Worm (Caenorhabditis elegans) whole organism, L4 larva: ENCODE data around the gene lurp-3.

Experiments
- F10B5.3 ChIP-seq: sonication (generic microtip); optimal IDR thresholded peaks from 2 replicates; lab custom pipeline; 2016; ENCODE audit warnings: mild to moderate bottlenecking, missing genetic modification characterization, missing compliant biosample characterization
- F26F4.8 ChIP-seq: fragments of 200-800 bp; sonication (Bioruptor generic); conservative IDR thresholded peaks from 2 replicates; pipeline ENCODE4 v1.3.6; 2022; ENCODE audit warnings: missing genetic modification characterization, missing compliant biosample characterization
- F37D6.2 ChIP-seq: sonication (generic microtip); optimal IDR thresholded peaks from 2 replicates; lab custom pipeline; 2016; ENCODE audit warnings: mild to moderate bottlenecking, missing genetic modification characterization, missing compliant biosample characterization
- T20F7.1 ChIP-seq: fragments of 200-800 bp; sonication (Bioruptor generic); optimal IDR thresholded peaks from 2 replicates; lab custom pipeline; 2018; ENCODE audit warnings: mild to moderate bottlenecking, missing genetic modification characterization, missing compliant biosample characterization
- Y105C5A.15 ChIP-seq: fragments of 200-800 bp; sonication (Bioruptor generic); IDR thresholded peaks from 2 replicates; pipeline ENCODE4 v1.3.6; 2022; ENCODE audit warnings: missing genetic modification characterization, missing compliant biosample characterization
- Y5F2A.4 ChIP-seq: fragments of 200-800 bp; sonication (Bioruptor generic); optimal IDR thresholded peaks from 2 replicates; lab custom pipeline; 2018; ENCODE audit warnings: mild to moderate bottlenecking, missing genetic modification characterization, missing compliant biosample characterization
- ZK546.5 ChIP-seq, 2 experiments: sonication (generic microtip); optimal IDR thresholded peaks; 2 replicates each; lab custom pipeline; 2017; ENCODE audit warnings: missing biosample characterization in 2 of 2, missing genetic modification characterization in 2 of 2
- aha-1 ChIP-seq: fragments of 150-350 bp; peaks from one replicate; lab custom pipeline; 2014; ENCODE audit warnings: missing biosample characterization, missing genetic modification characterization
- aly-2 ChIP-seq: sonication (generic microtip); optimal IDR thresholded peaks from 2 replicates; lab custom pipeline; 2018; ENCODE audit warnings: missing biosample characterization, missing genetic modification characterization
- ama-1 ChIP-seq: fragments of 150-350 bp; optimal IDR thresholded peaks from 2 replicates; lab custom pipeline; 2014; ENCODE audit warnings: inconsistent platforms, mixed read lengths
- ceh-44 ChIP-seq: fragments of 200-800 bp; sonication (Bioruptor generic); IDR thresholded peaks from 2 replicates; pipeline ENCODE4 v1.3.6; 2022; ENCODE audit warnings: missing genetic modification reagents, missing genetic modification characterization, missing compliant biosample characterization
- daf-12 ChIP-seq: fragments of 150-350 bp; optimal IDR thresholded peaks from 2 replicates; lab custom pipeline; 2014; ENCODE audit warnings: missing biosample characterization, missing genetic modification reagents, missing genetic modification characterization
- daf-16 ChIP-seq, 3 experiments: sonication (generic microtip); optimal IDR thresholded peaks; 2 replicates each; lab custom pipeline; 2016 to 2017; ENCODE audit warnings: missing genetic modification characterization in 3 of 3, missing genetic modification reagents in 3 of 3, mild to moderate bottlenecking in 2 of 3, missing compliant biosample characterization in 2 of 3, missing biosample characterization in 1 of 3, moderate library complexity in 1 of 3
- dmd-6 ChIP-seq: fragments of 200-800 bp; sonication (Bioruptor generic); IDR thresholded peaks from 2 replicates; pipeline ENCODE4 v1.3.6; 2022; ENCODE audit warnings: missing genetic modification reagents, missing genetic modification characterization, missing compliant biosample characterization
- dpl-1 ChIP-seq: fragments of 150-350 bp; optimal IDR thresholded peaks from 2 replicates; lab custom pipeline; 2014; ENCODE audit warnings: missing biosample characterization, missing genetic modification reagents, missing genetic modification characterization
- dve-1 ChIP-seq: sonication (generic microtip); optimal IDR thresholded peaks from 2 replicates; lab custom pipeline; 2017; ENCODE audit warnings: antibody characterized with exemption, mild to moderate bottlenecking, missing genetic modification characterization, missing compliant biosample characterization; ENCODE audit not compliant: insufficient read depth
- egl-43 ChIP-seq: fragments of 200-800 bp; sonication (Bioruptor generic); IDR thresholded peaks from 2 replicates; pipeline ENCODE4 v1.3.6; 2022; ENCODE audit warnings: missing genetic modification reagents, missing genetic modification characterization, missing compliant biosample characterization
- lin-39 ChIP-seq: fragments of 150-350 bp; optimal IDR thresholded peaks from 2 replicates; lab custom pipeline; 2014; ENCODE audit warnings: missing biosample characterization, missing genetic modification reagents, missing genetic modification characterization
- lsy-2 ChIP-seq, 2 experiments: fragments of 150-350 bp in 1 of 2; sonication (generic microtip) in 1 of 2; optimal IDR thresholded peaks; 2 replicates each; lab custom pipeline; 2014 to 2017; ENCODE audit warnings: missing biosample characterization in 2 of 2, missing genetic modification characterization in 2 of 2
- mdl-1 ChIP-seq, 2 experiments: fragments of 150-350 bp in 1 of 2; sonication (generic microtip) in 1 of 2; optimal IDR thresholded peaks; 2 replicates each; lab custom pipeline; 2014 to 2017; ENCODE audit warnings: missing biosample characterization in 2 of 2, missing genetic modification characterization in 2 of 2
- mdt-29 ChIP-seq: fragments of 200-800 bp; sonication (Bioruptor generic); IDR thresholded peaks from 2 replicates; pipeline ENCODE4 v1.3.6; 2022; ENCODE audit warnings: missing genetic modification reagents, missing genetic modification characterization, missing compliant biosample characterization
- nhr-25 ChIP-seq: sonication (generic microtip); optimal IDR thresholded peaks from 2 replicates; lab custom pipeline; 2017; ENCODE audit warnings: missing genetic modification characterization, mild to moderate bottlenecking, missing compliant biosample characterization, antibody characterized with exemption, moderate library complexity, borderline replicate concordance; ENCODE audit not compliant: insufficient read depth
- nhr-41 ChIP-seq: fragments of 200-800 bp; sonication (Bioruptor generic); IDR thresholded peaks from 2 replicates; pipeline ENCODE4 v1.3.6; 2022; ENCODE audit warnings: missing genetic modification reagents, missing genetic modification characterization, missing compliant biosample characterization
- nhr-48 ChIP-seq: sonication (generic microtip); optimal IDR thresholded peaks from 2 replicates; lab custom pipeline; 2016; ENCODE audit warnings: mild to moderate bottlenecking, missing genetic modification characterization, missing compliant biosample characterization
- pha-4 ChIP-seq, 2 experiments: fragments of 150-350 bp in 1 of 2; fragments of 200-800 bp in 1 of 2; sonication (Bioruptor generic) in 1 of 2; IDR thresholded peaks in 1 of 2; optimal IDR thresholded peaks in 1 of 2; 2 replicates each; pipeline versions ENCODE4 v1.3.6 to Lab custom; 2014 to 2022; ENCODE audit warnings: missing genetic modification characterization in 2 of 2, missing genetic modification reagents in 2 of 2, missing biosample characterization in 1 of 2, missing compliant biosample characterization in 1 of 2
- saeg-2 ChIP-seq: fragments of 200-800 bp; sonication (Bioruptor generic); IDR thresholded peaks from 2 replicates; pipeline ENCODE4 v1.3.6; 2022; ENCODE audit warnings: missing genetic modification reagents, missing genetic modification characterization, missing compliant biosample characterization
- spr-1 ChIP-seq: sonication (generic microtip); optimal IDR thresholded peaks from 2 replicates; lab custom pipeline; 2016; ENCODE audit warnings: mild to moderate bottlenecking, missing genetic modification characterization, missing compliant biosample characterization
- spr-3 ChIP-seq: fragments of 200-800 bp; sonication (Bioruptor generic); optimal IDR thresholded peaks from 2 replicates; lab custom pipeline; 2018; ENCODE audit warnings: mild to moderate bottlenecking, missing genetic modification characterization, missing compliant biosample characterization
- unc-39 ChIP-seq: sonication (generic microtip); optimal IDR thresholded peaks from 2 replicates; lab custom pipeline; 2017; ENCODE audit warnings: missing biosample characterization, missing genetic modification characterization
- unc-62 ChIP-seq, 3 experiments: fragments of 150-350 bp in 1 of 3; sonication (generic microtip); optimal IDR thresholded peaks in 2 of 3; peaks in 1 of 3; 1 replicate in 1 of 3; 2 replicates in 2 of 3; lab custom pipeline; 2014 to 2017; ENCODE audit warnings: missing biosample characterization in 3 of 3, missing genetic modification characterization in 3 of 3, missing genetic modification reagents in 3 of 3, missing genotype in 1 of 3
- zag-1 ChIP-seq: fragments of 150-350 bp; optimal IDR thresholded peaks from 2 replicates; lab custom pipeline; 2014; ENCODE audit warnings: missing biosample characterization, missing genetic modification characterization
- zfp-3 ChIP-seq: fragments of 200-800 bp; sonication (Bioruptor generic); conservative IDR thresholded peaks from 2 replicates; pipeline ENCODE4 v1.3.6; 2022; ENCODE audit warnings: missing genetic modification reagents, missing genetic modification characterization, missing compliant biosample characterization
- zip-11 ChIP-seq: fragments of 200-800 bp; sonication (Bioruptor generic); IDR thresholded peaks from 2 replicates; pipeline ENCODE4 v1.3.6; 2022; ENCODE audit warnings: missing genetic modification characterization, missing compliant biosample characterization
- ztf-7 ChIP-seq: fragments of 150-350 bp; optimal IDR thresholded peaks from 2 replicates; lab custom pipeline; 2014; ENCODE audit warnings: missing biosample characterization, missing genetic modification characterization

Gene lurp-3

DNA sequence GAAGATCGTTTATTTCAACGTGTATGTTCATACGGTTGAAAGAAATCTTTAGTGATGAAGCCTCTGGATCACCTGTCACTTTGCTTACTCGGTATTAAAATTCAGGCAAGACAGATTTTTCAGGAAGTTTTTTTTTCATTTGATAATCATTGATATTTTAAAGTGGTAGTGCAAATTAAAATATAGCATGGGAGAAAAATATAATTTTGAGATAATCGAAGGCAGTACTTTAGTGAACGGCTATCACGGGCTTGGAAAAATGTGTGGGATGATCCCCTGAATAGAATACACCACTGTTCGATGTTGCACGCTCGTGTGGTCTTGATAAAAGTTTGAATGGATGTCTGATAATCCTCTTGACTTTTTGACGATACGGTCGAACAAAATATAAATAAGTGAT, 28.2 kb upstream of the lurp-3 start:
- TF ChIP-seq unc-62 (GFP tag; optimal IDR thresholded peaks at IDR 0.05 in 1 of 2; lab: Kevin White, UChicago) (peak in 1 of 2 experiments; percentile 96), unc-62 (tag; optimal IDR thresholded peaks at IDR 0.05; lab: Kevin White, UChicago) (no peak), daf-16 (GFP tag; optimal IDR thresholded peaks at IDR 0.05; lab: Kevin White, UChicago) (no peak), daf-16 (tag; optimal IDR thresholded peaks at IDR 0.05; lab: Kevin White, UChicago) (no peak), Y105C5A.15 (GFP tag; lab: Robert Waterston, UW) (no peak), dve-1 (tag; lab: Kevin White, UChicago) (no peak), lin-39 (tag; lab: Kevin White, UChicago) (no peak), ceh-44 (GFP tag; lab: Robert Waterston, UW) (no peak), Y5F2A.4 (no peak)

DNA sequence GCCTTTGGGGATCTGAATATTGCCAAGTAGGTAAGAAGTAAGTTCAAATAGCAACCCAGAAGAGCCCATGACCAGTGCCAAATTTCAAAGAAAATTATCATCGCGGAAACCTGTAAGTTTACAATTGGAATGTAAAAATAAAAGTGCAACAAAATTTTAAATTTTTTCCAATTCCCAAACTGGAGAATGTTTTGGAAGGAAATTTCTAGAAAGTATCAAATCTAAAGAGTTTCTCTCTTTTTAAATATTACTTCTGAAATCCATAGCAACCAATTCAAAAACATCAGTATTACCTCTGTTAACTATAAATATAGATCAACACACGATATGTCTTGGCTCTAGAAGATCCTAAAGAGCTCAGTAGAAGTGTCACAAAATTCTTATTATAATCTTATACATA, 26.9 kb upstream of the lurp-3 start, which contains the start of gene srd-19:
Gene srd-19, minus strand, starts transcription at position 101 of the 400 bp plus-strand sequence.
- TF ChIP-seq daf-12 (tag; lab: Kevin White, UChicago) (no peak), unc-39 (no peak), aly-2 (tag; lab: Kevin White, UChicago) (no peak), saeg-2 (GFP tag; lab: Robert Waterston, UW) (no peak), zag-1 (tag; lab: Kevin White, UChicago) (no peak), F26F4.8 (no peak)

DNA sequence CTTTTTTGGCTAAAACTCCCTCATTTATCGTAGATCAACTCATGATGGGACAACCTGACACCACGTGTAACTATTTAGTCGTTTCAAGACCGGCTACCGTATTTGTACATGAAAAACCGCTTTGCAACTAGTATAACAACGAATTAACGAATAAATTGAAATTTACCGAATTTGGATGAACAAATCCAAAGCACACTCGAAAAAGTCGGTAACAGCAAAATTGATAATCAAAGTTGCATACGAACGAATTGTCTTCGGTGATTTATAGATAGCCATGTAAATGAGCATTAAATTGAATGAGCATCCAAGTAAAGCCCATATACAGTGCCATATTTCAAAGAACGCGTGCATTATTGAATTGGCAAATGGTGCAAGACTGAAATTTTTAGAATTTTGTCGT, 23.2 kb upstream of the lurp-3 start, which contains the start of gene srd-17:
Gene srd-17, minus strand, starts transcription at position 351 of the 400 bp plus-strand sequence.
- TF ChIP-seq dmd-6 = no peak
- peak; percentile 97 for TF ChIP-seq aha-1

DNA sequence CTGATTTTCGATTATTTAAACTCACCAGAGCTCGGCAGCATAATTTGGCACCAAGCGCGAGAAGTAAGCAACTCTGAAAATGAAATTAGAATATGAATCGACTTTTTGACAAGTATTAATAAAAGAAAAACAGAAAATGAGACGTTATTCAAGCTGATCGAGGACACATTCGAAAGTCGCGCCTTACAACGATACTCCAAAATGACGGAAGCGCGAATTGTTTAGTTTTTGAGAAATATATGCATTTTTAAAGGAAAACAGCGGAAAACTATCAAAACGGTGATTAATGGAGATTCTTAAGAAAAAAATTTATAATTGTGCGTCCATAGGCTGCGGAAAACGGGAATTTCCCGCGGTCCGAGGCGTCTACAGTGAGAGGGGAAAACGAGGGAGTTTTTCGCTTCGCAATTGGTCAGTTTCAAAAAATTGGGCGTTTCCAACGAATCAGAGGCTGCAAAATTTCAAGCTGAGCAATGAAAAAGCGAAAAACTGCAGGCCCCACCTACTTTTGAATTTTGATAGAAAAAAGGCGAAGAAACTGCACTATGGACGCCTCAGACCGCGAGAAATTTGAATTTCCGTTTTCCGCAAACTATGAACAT, 18.0 kb upstream of the lurp-3 start, which contains the start of gene mes-4:
Gene mes-4, minus strand, starts transcription at position 73 of the 602 bp plus-strand sequence.
- TF ChIP-seq nhr-25 (no peak), daf-12 (tag; lab: Kevin White, UChicago) (no peak), unc-62 (GFP tag; optimal IDR thresholded peaks at IDR 0.05 in 1 of 2; lab: Kevin White, UChicago) (peak in 1 of 2 experiments; percentile 78), unc-62 (tag; optimal IDR thresholded peaks at IDR 0.05; lab: Kevin White, UChicago) (no peak), ZK546.5 (tag; optimal IDR thresholded peaks at IDR 0.05; lab: Kevin White, UChicago) (no peak), egl-43 (GFP tag; lab: Robert Waterston, UW) (no peak), ztf-7 (no peak), spr-3 (no peak), zfp-3 (GFP tag; lab: Robert Waterston, UW) (no peak), mdl-1 (tag; optimal IDR thresholded peaks at IDR 0.05; lab: Kevin White, UChicago) (no peak), spr-1 (tag; lab: Kevin White, UChicago) (no peak), mdt-29 (GFP tag; lab: Robert Waterston, UW) (no peak), dpl-1 (peak; percentile 53), saeg-2 (GFP tag; lab: Robert Waterston, UW) (no peak), ama-1 (no peak), dve-1 (tag; lab: Kevin White, UChicago) (no peak), T20F7.1 (GFP tag; lab: Kevin White, UChicago) (peak; percentile 87), pha-4 (GFP tag; IDR thresholded peaks at IDR 0.05; lab: Robert Waterston, UW) (no peak), pha-4 (tag; optimal IDR thresholded peaks at IDR 0.05; lab: Kevin White, UChicago) (no peak), F37D6.2 (tag; lab: Kevin White, UChicago) (no peak), F10B5.3 (no peak), zip-11 (no peak), nhr-48 (tag; lab: Kevin White, UChicago) (no peak), lsy-2 (tag; optimal IDR thresholded peaks at IDR 0.05; lab: Kevin White, UChicago) (no peak), nhr-41 (GFP tag; lab: Robert Waterston, UW) (no peak)
- TF ChIP-seq, all 104 proteins: peak for 3
